Worm (Caenorhabditis elegans) whole organism, L4 larva: Measurements from ENCODE around the gene ZK688.10.
A peak's percentile ranks its signal among the peaks of the same experiment; 100 is the strongest.

Source experiments
- F10B5.3 ChIP-seq: sonication (generic microtip); optimal IDR thresholded peaks from 2 replicates; lab custom pipeline; 2016; ENCODE audit warnings: mild to moderate bottlenecking, missing genetic modification characterization, missing compliant biosample characterization
- F44E2.7 ChIP-seq: fragments of 200-800 bp; sonication (Bioruptor generic); IDR thresholded peaks from 2 replicates; pipeline ENCODE4 v2.1.2; 2022; ENCODE audit warnings: missing genetic modification characterization, missing compliant biosample characterization
- T20F7.1 ChIP-seq: fragments of 200-800 bp; sonication (Bioruptor generic); optimal IDR thresholded peaks from 2 replicates; lab custom pipeline; 2018; ENCODE audit warnings: mild to moderate bottlenecking, missing genetic modification characterization, missing compliant biosample characterization
- Y105C5A.15 ChIP-seq: fragments of 200-800 bp; sonication (Bioruptor generic); IDR thresholded peaks from 2 replicates; pipeline ENCODE4 v1.3.6; 2022; ENCODE audit warnings: missing genetic modification characterization, missing compliant biosample characterization
- Y48G9A.11 ChIP-seq: fragments of 200-800 bp; sonication (Bioruptor generic); IDR thresholded peaks from 2 replicates; pipeline ENCODE4 v1.3.6; 2022; ENCODE audit warnings: missing genetic modification reagents, missing genetic modification characterization, missing compliant biosample characterization
- ZK337.2 ChIP-seq: fragments of 200-800 bp; sonication (Bioruptor generic); IDR thresholded peaks from 2 replicates; pipeline ENCODE4 v1.3.6; 2022; ENCODE audit warnings: missing genetic modification reagents, missing genetic modification characterization, missing compliant biosample characterization
- aha-1 ChIP-seq: fragments of 150-350 bp; peaks from one replicate; lab custom pipeline; 2014; ENCODE audit warnings: missing biosample characterization, missing genetic modification characterization
- ama-1 ChIP-seq: fragments of 150-350 bp; optimal IDR thresholded peaks from 2 replicates; lab custom pipeline; 2014; ENCODE audit warnings: inconsistent platforms, mixed read lengths
- arid-1 ChIP-seq: fragments of 200-800 bp; sonication (Bioruptor generic); conservative IDR thresholded peaks from 2 replicates; pipeline ENCODE4 v1.3.6; 2022; ENCODE audit warnings: missing genetic modification reagents, missing genetic modification characterization, missing compliant biosample characterization
- ceh-62 ChIP-seq: sonication (generic microtip); optimal IDR thresholded peaks from 2 replicates; lab custom pipeline; 2017; ENCODE audit warnings: missing biosample characterization, missing genetic modification characterization
- cey-2 ChIP-seq: sonication (generic microtip); optimal IDR thresholded peaks from 3 replicates; lab custom pipeline; 2017; ENCODE audit warnings: missing genetic modification characterization, mild to moderate bottlenecking, missing compliant biosample characterization, antibody characterized with exemption, borderline replicate concordance; ENCODE audit not compliant: insufficient read depth
- ctbp-1 ChIP-seq: fragments of 200-800 bp; sonication (Bioruptor generic); IDR thresholded peaks from 2 replicates; pipeline ENCODE4 v1.3.6; 2022; ENCODE audit warnings: missing genetic modification reagents, missing genetic modification characterization, missing compliant biosample characterization
- daf-16 ChIP-seq, 3 experiments: sonication (generic microtip); optimal IDR thresholded peaks; 2 replicates each; lab custom pipeline; 2016 to 2017; ENCODE audit warnings: missing genetic modification characterization in 3 of 3, missing genetic modification reagents in 3 of 3, mild to moderate bottlenecking in 2 of 3, missing compliant biosample characterization in 2 of 3, missing biosample characterization in 1 of 3, moderate library complexity in 1 of 3
- daf-19 ChIP-seq: fragments of 200-800 bp; sonication (Bioruptor generic); conservative IDR thresholded peaks from 2 replicates; pipeline ENCODE4 v1.3.6; 2022; ENCODE audit warnings: missing genetic modification characterization, missing compliant biosample characterization
- daf-8 ChIP-seq: fragments of 200-800 bp; sonication (Bioruptor generic); IDR thresholded peaks from 2 replicates; pipeline ENCODE4 v1.3.6; 2022; ENCODE audit warnings: missing genetic modification characterization, missing compliant biosample characterization
- dmd-9 ChIP-seq: fragments of 200-800 bp; sonication (Bioruptor generic); IDR thresholded peaks from 2 replicates; pipeline ENCODE4 v1.3.6; 2022; ENCODE audit warnings: missing genetic modification reagents, missing genetic modification characterization, missing compliant biosample characterization
- dpl-1 ChIP-seq: fragments of 150-350 bp; optimal IDR thresholded peaks from 2 replicates; lab custom pipeline; 2014; ENCODE audit warnings: missing biosample characterization, missing genetic modification reagents, missing genetic modification characterization
- duxl-1 ChIP-seq: sonication (generic microtip); optimal IDR thresholded peaks from 2 replicates; lab custom pipeline; 2016; ENCODE audit warnings: mild to moderate bottlenecking, missing genetic modification characterization, moderate library complexity, missing compliant biosample characterization; ENCODE audit not compliant: poor library complexity
- fos-1 ChIP-seq: fragments of 150-350 bp; optimal IDR thresholded peaks from 2 replicates; lab custom pipeline; 2014; ENCODE audit warnings: missing biosample characterization, missing genetic modification characterization
- hif-1 ChIP-seq, 2 experiments: sonication (generic microtip); optimal IDR thresholded peaks; 2 replicates each; lab custom pipeline; 2016 to 2017; ENCODE audit warnings: missing compliant biosample characterization in 2 of 2, missing genetic modification characterization in 2 of 2, missing genetic modification reagents in 2 of 2, missing genotype in 2 of 2, mild to moderate bottlenecking in 1 of 2
- hmg-1.1 ChIP-seq: fragments of 200-800 bp; sonication (Bioruptor generic); IDR thresholded peaks from 2 replicates; pipeline ENCODE4 v1.3.6; 2022; ENCODE audit warnings: missing genetic modification reagents, missing genetic modification characterization, missing compliant biosample characterization
- jun-1 ChIP-seq: fragments of 150-350 bp; optimal IDR thresholded peaks from 2 replicates; lab custom pipeline; 2014; ENCODE audit warnings: missing biosample characterization, missing genetic modification reagents, missing genetic modification characterization
- lim-7 ChIP-seq: fragments of 200-800 bp; sonication (Bioruptor generic); IDR thresholded peaks from 2 replicates; pipeline ENCODE4 v1.3.6; 2022; ENCODE audit warnings: missing genetic modification characterization, missing compliant biosample characterization
- lin-13 ChIP-seq: fragments of 150-350 bp; optimal IDR thresholded peaks from 2 replicates; lab custom pipeline; 2014; ENCODE audit warnings: missing biosample characterization, missing genetic modification reagents, missing genetic modification characterization
- lsy-2 ChIP-seq, 2 experiments: fragments of 150-350 bp in 1 of 2; sonication (generic microtip) in 1 of 2; optimal IDR thresholded peaks; 2 replicates each; lab custom pipeline; 2014 to 2017; ENCODE audit warnings: missing biosample characterization in 2 of 2, missing genetic modification characterization in 2 of 2
- madf-9 ChIP-seq: fragments of 200-800 bp; sonication (Bioruptor generic); conservative IDR thresholded peaks from 2 replicates; pipeline ENCODE4 v1.3.6; 2022; ENCODE audit warnings: missing genetic modification reagents, missing genetic modification characterization, missing compliant biosample characterization
- mdl-1 ChIP-seq, 2 experiments: fragments of 150-350 bp in 1 of 2; sonication (generic microtip) in 1 of 2; optimal IDR thresholded peaks; 2 replicates each; lab custom pipeline; 2014 to 2017; ENCODE audit warnings: missing biosample characterization in 2 of 2, missing genetic modification characterization in 2 of 2
- mep-1 ChIP-seq: fragments of 150-350 bp; sonication (generic microtip); optimal IDR thresholded peaks from 3 replicates; lab custom pipeline; 2014; ENCODE audit warnings: missing biosample characterization, missing genetic modification characterization
- mes-2 ChIP-seq: sonication (generic microtip); optimal IDR thresholded peaks from 2 replicates; lab custom pipeline; 2016; ENCODE audit warnings: missing genotype, mild to moderate bottlenecking, missing genetic modification characterization, missing compliant biosample characterization; ENCODE audit not compliant: poor library complexity, severe bottlenecking
- nhr-10 ChIP-seq: fragments of 150-350 bp; optimal IDR thresholded peaks from 2 replicates; lab custom pipeline; 2014; ENCODE audit warnings: missing biosample characterization, missing genetic modification characterization
- nhr-102 ChIP-seq: sonication (generic microtip); optimal IDR thresholded peaks from 2 replicates; lab custom pipeline; 2016; ENCODE audit warnings: mild to moderate bottlenecking, missing genetic modification characterization, moderate library complexity, missing compliant biosample characterization
- nhr-237 ChIP-seq: sonication (generic microtip); optimal IDR thresholded peaks from 2 replicates; lab custom pipeline; 2017; ENCODE audit warnings: missing biosample characterization, missing genetic modification characterization
- nhr-41 ChIP-seq: fragments of 200-800 bp; sonication (Bioruptor generic); IDR thresholded peaks from 2 replicates; pipeline ENCODE4 v1.3.6; 2022; ENCODE audit warnings: missing genetic modification reagents, missing genetic modification characterization, missing compliant biosample characterization
- nhr-48 ChIP-seq: sonication (generic microtip); optimal IDR thresholded peaks from 2 replicates; lab custom pipeline; 2016; ENCODE audit warnings: mild to moderate bottlenecking, missing genetic modification characterization, missing compliant biosample characterization
- nhr-6 ChIP-seq: fragments of 150-350 bp; optimal IDR thresholded peaks from 2 replicates; lab custom pipeline; 2014; ENCODE audit warnings: missing biosample characterization, missing genetic modification characterization
- nhr-76 ChIP-seq: fragments of 150-350 bp; optimal IDR thresholded peaks from 2 replicates; lab custom pipeline; 2014; ENCODE audit warnings: missing biosample characterization, missing genetic modification characterization
- rbr-2 ChIP-seq: sonication (generic microtip); optimal IDR thresholded peaks from 2 replicates; lab custom pipeline; 2016; ENCODE audit warnings: missing genotype, missing genetic modification characterization, missing compliant biosample characterization
- sdz-12 ChIP-seq: fragments of 200-800 bp; sonication (Bioruptor generic); optimal IDR thresholded peaks from 2 replicates; lab custom pipeline; 2018; ENCODE audit warnings: mild to moderate bottlenecking, missing genetic modification characterization, missing compliant biosample characterization
- snpc-1.2 ChIP-seq: fragments of 200-800 bp; sonication (Bioruptor generic); IDR thresholded peaks from 2 replicates; pipeline ENCODE4 v1.3.6; 2022; ENCODE audit warnings: missing genetic modification reagents, missing genetic modification characterization, missing compliant biosample characterization
- tag-97 ChIP-seq: fragments of 200-800 bp; sonication (Bioruptor generic); IDR thresholded peaks from 2 replicates; pipeline ENCODE4 v1.3.6; 2022; ENCODE audit warnings: missing genetic modification characterization, missing compliant biosample characterization
- tra-1 ChIP-seq: fragments of 200-800 bp; sonication (Bioruptor generic); IDR thresholded peaks from 2 replicates; pipeline ENCODE4 v1.3.6; 2022; ENCODE audit warnings: missing genetic modification reagents, missing genetic modification characterization, missing compliant biosample characterization
- unc-130 ChIP-seq: sonication (generic microtip); optimal IDR thresholded peaks from 2 replicates; lab custom pipeline; 2016; ENCODE audit warnings: missing genetic modification reagents, missing genetic modification characterization, missing compliant biosample characterization
- unc-62 ChIP-seq, 3 experiments: fragments of 150-350 bp in 1 of 3; sonication (generic microtip); optimal IDR thresholded peaks in 2 of 3; peaks in 1 of 3; 1 replicate in 1 of 3; 2 replicates in 2 of 3; lab custom pipeline; 2014 to 2017; ENCODE audit warnings: missing biosample characterization in 3 of 3, missing genetic modification characterization in 3 of 3, missing genetic modification reagents in 3 of 3, missing genotype in 1 of 3
- zfp-3 ChIP-seq: fragments of 200-800 bp; sonication (Bioruptor generic); conservative IDR thresholded peaks from 2 replicates; pipeline ENCODE4 v1.3.6; 2022; ENCODE audit warnings: missing genetic modification reagents, missing genetic modification characterization, missing compliant biosample characterization
- zip-11 ChIP-seq: fragments of 200-800 bp; sonication (Bioruptor generic); IDR thresholded peaks from 2 replicates; pipeline ENCODE4 v1.3.6; 2022; ENCODE audit warnings: missing genetic modification characterization, missing compliant biosample characterization
- ztf-7 ChIP-seq: fragments of 150-350 bp; optimal IDR thresholded peaks from 2 replicates; lab custom pipeline; 2014; ENCODE audit warnings: missing biosample characterization, missing genetic modification characterization

ZK688.10 gene

ce11 chrIII:7858407-7859029 is 38.3 kb downstream of the ZK688.10 start, which contains the start of the genes coq-5 and ufm-1:
Gene coq-5, minus strand, starts transcription at chrIII:7858457.
Gene ufm-1, plus strand, starts transcription at chrIII:7858979.
- TF ChIP-seq mep-1 (tag; lab: Kevin White, UChicago) (peak; percentile 1), unc-130 (peak; percentile 78), nhr-6 (no peak), lsy-2 (tag; optimal IDR thresholded peaks at IDR 0.05; lab: Kevin White, UChicago) (peak in 1 of 2 experiments; percentile 18), dpl-1 (peak; percentile 31), F10B5.3 (no peak), mes-2 (tag; lab: Kevin White, UChicago) (peak; percentile 35), T20F7.1 (peak; percentile 58), nhr-102 (peak; percentile 3), hif-1 (tag; optimal IDR thresholded peaks at IDR 0.05; lab: Kevin White, UChicago) (peak in 1 of 2 experiments; percentile 72)

- TF ChIP-seq zfp-3 (GFP tag; lab: Robert Waterston, UW) (no peak), unc-62 (GFP tag; optimal IDR thresholded peaks at IDR 0.05 in 1 of 2; lab: Kevin White, UChicago) (peak in 1 of 2 experiments; percentile 56), unc-62 (tag; optimal IDR thresholded peaks at IDR 0.05; lab: Kevin White, UChicago) (no peak)
Measured at ce11 chrIII:7857142-7857541, 39.7 kb downstream of the ZK688.10 start, which contains the start of gene tag-307. Gene tag-307, minus strand, starts transcription at chrIII:7857242.

- TF ChIP-seq dmd-9 (GFP tag; lab: Robert Waterston, UW) (no peak), Y48G9A.11 (no peak), fos-1 (tag; lab: Kevin White, UChicago) (no peak), zip-11 (GFP tag; lab: Robert Waterston, UW) (no peak), aha-1 (tag; lab: Kevin White, UChicago) (peak; percentile 53), ceh-62 (tag; lab: Kevin White, UChicago) (no peak), hmg-1.1 (GFP tag; lab: Robert Waterston, UW) (no peak), duxl-1 (tag; lab: Kevin White, UChicago) (no peak), lim-7 (no peak), ama-1 (lab: Kevin White, UChicago) (no peak), sdz-12 (GFP tag; lab: Kevin White, UChicago) (no peak), nhr-237 (tag; lab: Kevin White, UChicago) (no peak), mep-1 (tag; lab: Kevin White, UChicago) (no peak), snpc-1.2 (peak; percentile 54; the same call in 1 of the 2 replicates), daf-19 (no peak), nhr-10 (no peak), nhr-48 (tag; lab: Kevin White, UChicago) (no peak), nhr-41 (GFP tag; lab: Robert Waterston, UW) (no peak), arid-1 (GFP tag; lab: Robert Waterston, UW) (no peak), daf-8 (no peak), ctbp-1 (GFP tag; lab: Robert Waterston, UW) (0 out of 2 replicates have a peak, but pooled peaks have one; percentile 9), ztf-7 (no peak), dpl-1 (no peak), daf-16 (GFP tag; optimal IDR thresholded peaks at IDR 0.05; lab: Kevin White, UChicago) (no peak), daf-16 (tag; optimal IDR thresholded peaks at IDR 0.05; lab: Kevin White, UChicago) (no peak), F44E2.7 (GFP tag; lab: Robert Waterston, UW) (no peak), lin-13 (no peak), Y105C5A.15 (0 out of 2 replicates have a peak, but pooled peaks have one; percentile 6), tra-1 (no peak), jun-1 (tag; lab: Kevin White, UChicago) (no peak), ZK337.2 (GFP tag; lab: Robert Waterston, UW) (no peak), nhr-76 (tag; lab: Kevin White, UChicago) (no peak), tag-97 (no peak), mdl-1 (tag; optimal IDR thresholded peaks at IDR 0.05; lab: Kevin White, UChicago) (no peak), cey-2 (tag; lab: Kevin White, UChicago) (no peak), rbr-2 (tag; lab: Kevin White, UChicago) (no peak), madf-9 (GFP tag; lab: Robert Waterston, UW) (0 out of 2 replicates have a peak, but pooled peaks have one; percentile 23)
Measured at ce11 chrIII:7855468-7855867, 41.4 kb downstream of the ZK688.10 start.
